Worm (Caenorhabditis elegans): ENCODE measurements around the gene calf-1.
"Not testable (repeated sequence)": the region's sequence is repeated elsewhere in the genome, so short reads cannot be mapped to it uniquely, and the experiment has no call there.

The calf-1 gene

DNA sequence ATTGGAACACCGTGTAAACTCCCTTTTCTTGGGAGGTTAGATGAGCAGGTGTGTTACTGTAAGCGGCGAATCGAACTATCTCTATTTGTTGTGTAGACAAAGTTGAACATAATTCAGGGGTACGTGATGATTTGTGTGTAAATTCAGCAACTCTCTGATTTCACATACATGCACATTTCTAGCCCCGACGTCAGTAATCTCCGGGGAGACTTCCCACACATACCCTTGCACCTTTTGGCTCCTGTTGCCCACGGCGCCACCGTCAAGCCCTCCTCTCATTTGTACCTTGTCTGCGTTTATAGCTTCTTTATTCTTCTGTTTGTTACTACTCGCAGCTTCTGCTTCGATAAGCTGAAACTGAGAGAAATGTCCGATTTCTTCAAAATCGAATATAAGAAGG is 40.0 kb upstream of the calf-1 start, which contains the start of gene Y38H6C.25:
Gene Y38H6C.25, plus strand, starts transcription at position 301 of the 400 bp plus-strand sequence.
- TF ChIP-seq lim-7 (GFP tag; IDR thresholded peaks at IDR 0.05), result no peak
- 0 out of 2 replicates have a peak, but pooled peaks have one; percentile 32 for TF ChIP-seq F44E2.7 (GFP tag; IDR thresholded peaks at IDR 0.05)

DNA sequence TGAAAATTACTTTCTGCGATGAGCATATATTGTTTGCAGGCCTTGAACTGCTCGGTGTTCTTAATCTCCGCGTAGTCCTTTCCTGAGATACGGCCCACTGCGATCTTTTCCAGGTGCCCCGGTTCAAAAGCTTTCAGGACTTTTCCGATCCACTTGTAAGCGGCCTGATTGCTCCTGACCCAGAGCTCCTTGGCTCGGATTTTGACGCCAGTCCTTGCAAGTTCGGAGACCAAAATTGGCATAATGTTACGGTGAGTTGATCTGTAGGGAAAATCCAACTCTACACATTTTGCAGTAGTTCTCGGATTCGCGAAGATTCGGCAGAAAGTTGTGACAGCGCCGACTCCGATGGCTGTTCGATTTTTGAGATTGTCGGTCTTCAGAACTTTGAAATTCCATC is 38.1 kb upstream of the calf-1 start:
- 0 out of 2 replicates have a peak, but pooled peaks have one; percentile 70 for TF ChIP-seq F44E2.7 (GFP tag; IDR thresholded peaks at IDR 0.05)
- TF ChIP-seq lin-13 (GFP tag; optimal IDR thresholded peaks at IDR 0.05), result no peak
- TF ChIP-seq ces-1 (GFP tag; optimal IDR thresholded peaks at IDR 0.05), result no peak
- peak; percentile 96 for TF ChIP-seq aha-1 (tag)
- TF ChIP-seq hif-1 (tag; optimal IDR thresholded peaks at IDR 0.05), result no peak

- TF ChIP-seq egl-43 (GFP tag; IDR thresholded peaks at IDR 0.05), result no peak
- TF ChIP-seq pqm-1 (tag; optimal IDR thresholded peaks at IDR 0.05), result peak; percentile 48
Measured at ce11 chrV:20514483-20514882, 35.6 kb upstream of the calf-1 start.

DNA sequence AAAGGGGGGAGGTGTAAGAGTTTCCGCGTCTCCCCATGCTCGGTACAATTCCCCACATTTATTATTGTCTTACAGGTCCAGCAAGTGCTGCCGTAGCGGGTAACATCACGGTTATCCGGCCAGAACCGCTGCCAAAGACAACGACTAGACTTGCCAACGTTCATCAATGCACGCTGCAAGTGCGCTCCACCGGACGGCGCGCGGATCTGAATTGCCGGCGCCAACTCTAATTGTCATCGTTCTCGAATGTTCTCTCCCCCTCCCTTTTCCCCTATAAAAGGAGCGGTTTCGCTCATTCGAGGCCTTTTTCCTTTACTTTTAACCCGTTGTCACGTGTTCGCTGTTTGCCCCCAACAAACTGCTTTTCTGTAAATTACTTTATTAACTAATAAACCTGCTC is 34.8 kb upstream of the calf-1 start, which contains the start of gene Y38H6C.8:
Gene Y38H6C.8, plus strand, starts transcription at position 301 of the 400 bp plus-strand sequence.
- TF ChIP-seq mxl-2 (GFP tag; conservative IDR thresholded peaks at IDR 0.05); egl-27 (tag; optimal IDR thresholded peaks at IDR 0.05); mdt-29 (GFP tag; IDR thresholded peaks at IDR 0.05): not testable (repeated sequence)

ce11 chrV:20509427-20509826 is 30.5 kb upstream of the calf-1 start:
- TF ChIP-seq set-16 (GFP tag; IDR thresholded peaks at IDR 0.05) (peak; percentile 49; the same call in 1 of the 2 replicates), lin-39 (tag; optimal IDR thresholded peaks at IDR 0.05) (no peak)

ce11 chrV:20506542-20506941 is 27.7 kb upstream of the calf-1 start:
- TF ChIP-seq arid-1 (GFP tag; conservative IDR thresholded peaks at IDR 0.05) (no peak), fos-1 (tag; optimal IDR thresholded peaks at IDR 0.05) (no peak), set-16 (GFP tag; IDR thresholded peaks at IDR 0.05) (peak; percentile 81)

ce11 chrV:20504997-20505396 is 26.1 kb upstream of the calf-1 start, which contains the start of gene Y38H6C.4:
Gene Y38H6C.4, minus strand, starts transcription at chrV:20505097.
- TF ChIP-seq nhr-76 (tag; optimal IDR thresholded peaks at IDR 0.05), result no peak
- TF ChIP-seq unc-130 (GFP tag; optimal IDR thresholded peaks at IDR 0.05), result no peak
- no peak for TF ChIP-seq gei-8 (GFP tag; optimal IDR thresholded peaks at IDR 0.05)
- no peak for TF ChIP-seq lin-15B (tag; optimal IDR thresholded peaks at IDR 0.05)
- TF ChIP-seq zag-1 (tag; optimal IDR thresholded peaks at IDR 0.05), result no peak
- no peak for TF ChIP-seq saeg-2 (GFP tag; IDR thresholded peaks at IDR 0.05)
- TF ChIP-seq D1046.2 (GFP tag; IDR thresholded peaks at IDR 0.05), result no peak
- no peak for TF ChIP-seq T26A8.4 (GFP tag; IDR thresholded peaks at IDR 0.05)
- no peak for TF ChIP-seq dpl-1 (GFP tag; optimal IDR thresholded peaks at IDR 0.05)
- TF ChIP-seq daf-16 (GFP tag; optimal IDR thresholded peaks at IDR 0.05), result no peak
- no peak for TF ChIP-seq daf-16 (tag; optimal IDR thresholded peaks at IDR 0.05)
- TF ChIP-seq hlh-11 (tag; optimal IDR thresholded peaks at IDR 0.05), result no peak
- no peak for TF ChIP-seq nhr-11 (tag; optimal IDR thresholded peaks at IDR 0.05)
- TF ChIP-seq snpc-1.2 (GFP tag; IDR thresholded peaks at IDR 0.05), result no peak

DNA sequence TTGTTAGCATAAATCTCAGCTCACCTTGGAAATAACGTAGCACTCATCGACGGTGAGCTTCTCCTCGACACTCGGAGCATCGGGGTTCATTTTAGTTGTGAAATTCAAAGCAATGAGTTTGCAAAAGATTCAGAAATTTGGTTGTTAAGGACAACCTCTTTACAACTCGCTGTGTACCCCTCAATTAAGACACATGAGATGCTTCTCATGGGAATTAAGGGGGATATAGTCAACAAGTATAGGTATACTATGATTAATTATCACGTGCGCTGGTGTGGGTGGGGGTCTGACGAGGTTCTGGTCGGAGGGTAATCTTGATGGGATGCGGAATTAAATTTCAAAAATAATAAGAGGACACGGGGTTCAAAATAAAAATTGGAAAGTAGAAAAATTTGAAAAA is 21.5 kb upstream of the calf-1 start, which contains the start of gene dct-14:
Gene dct-14, minus strand, starts transcription at position 101 of the 400 bp plus-strand sequence.
- TF ChIP-seq ZK546.5 (tag; optimal IDR thresholded peaks at IDR 0.05) (no peak), fos-1 (tag; optimal IDR thresholded peaks at IDR 0.05) (no peak), zip-2 (tag; optimal IDR thresholded peaks at IDR 0.05) (no peak), zag-1 (tag; optimal IDR thresholded peaks at IDR 0.05) (no peak), attf-4 (tag; optimal IDR thresholded peaks at IDR 0.05) (no peak), T26A8.4 (GFP tag; IDR thresholded peaks at IDR 0.05) (no peak), ceh-28 (tag; optimal IDR thresholded peaks at IDR 0.05) (no peak), unc-39 (tag; optimal IDR thresholded peaks at IDR 0.05) (no peak), aha-1 (tag) (no peak), ZK337.2 (GFP tag; IDR thresholded peaks at IDR 0.05) (no peak), spr-1 (tag; optimal IDR thresholded peaks at IDR 0.05) (no peak), F10B5.3 (tag; optimal IDR thresholded peaks at IDR 0.05) (no peak), hlh-11 (tag; optimal IDR thresholded peaks at IDR 0.05) (no peak), dmd-8 (GFP tag; IDR thresholded peaks at IDR 0.05) (no peak), nhr-102 (tag; optimal IDR thresholded peaks at IDR 0.05) (no peak)

All from whole organism, L4 larva.